Worm (Caenorhabditis elegans) whole organism, young adult: ENCODE data around the gene B0244.16.

Source experiments
- Y53F4B.3 ChIP-seq: fragments of 200-800 bp; sonication (Bioruptor generic); IDR thresholded peaks from 2 replicates; pipeline ENCODE4 v1.3.6; 2022; ENCODE audit warnings: missing genetic modification reagents, missing genetic modification characterization, missing compliant biosample characterization
- Y56A3A.18 ChIP-seq: fragments of 200-800 bp; sonication (Bioruptor generic); IDR thresholded peaks from 2 replicates; pipeline ENCODE4 v1.3.6; 2022; ENCODE audit warnings: missing genetic modification reagents, missing genetic modification characterization, missing compliant biosample characterization
- Y67H2A.10 ChIP-seq: fragments of 200-800 bp; sonication (Bioruptor generic); conservative IDR thresholded peaks from 2 replicates; pipeline ENCODE4 v1.3.6; 2022; ENCODE audit warnings: missing genetic modification reagents, missing genetic modification characterization, missing compliant biosample characterization
- let-607 ChIP-seq, 2 experiments: fragments of 200-800 bp in 1 of 2; sonication (Bioruptor generic) in 1 of 2; sonication (generic microtip) in 1 of 2; optimal IDR thresholded peaks; 2 replicates each; lab custom pipeline; 2016 to 2018; ENCODE audit warnings: mild to moderate bottlenecking in 2 of 2, missing compliant biosample characterization in 2 of 2, missing genetic modification characterization in 2 of 2, moderate library complexity in 2 of 2, missing genotype in 1 of 2
- nfya-1 ChIP-seq: sonication (generic microtip); optimal IDR thresholded peaks from 2 replicates; lab custom pipeline; 2017; ENCODE audit warnings: antibody characterized with exemption, missing compliant biosample characterization, missing genetic modification characterization, borderline replicate concordance; ENCODE audit not compliant: insufficient read depth
- repo-1 ChIP-seq: sonication (generic microtip); optimal IDR thresholded peaks from 2 replicates; lab custom pipeline; 2017; ENCODE audit warnings: mild to moderate bottlenecking, missing genetic modification characterization, missing compliant biosample characterization
- snpc-4 ChIP-seq, 5 experiments: fragments of 150-350 bp in 1 of 5; sonication (generic microtip) in 4 of 5; optimal IDR thresholded peaks; 2 replicates each; lab custom pipeline; 2014 to 2018; ENCODE audit warnings: missing genetic modification characterization in 5 of 5, missing biosample characterization in 3 of 5, antibody characterized with exemption in 2 of 5, mild to moderate bottlenecking in 2 of 5, missing compliant biosample characterization in 2 of 5, missing genotype in 2 of 5, moderate library complexity in 2 of 5, missing genetic modification reagents in 1 of 5
- tbp1 ChIP-seq: fragments of 200-800 bp; sonication (Bioruptor generic); optimal IDR thresholded peaks from 2 replicates; lab custom pipeline; 2018; ENCODE audit warnings: mild to moderate bottlenecking, missing genetic modification characterization, missing compliant biosample characterization

DNA sequence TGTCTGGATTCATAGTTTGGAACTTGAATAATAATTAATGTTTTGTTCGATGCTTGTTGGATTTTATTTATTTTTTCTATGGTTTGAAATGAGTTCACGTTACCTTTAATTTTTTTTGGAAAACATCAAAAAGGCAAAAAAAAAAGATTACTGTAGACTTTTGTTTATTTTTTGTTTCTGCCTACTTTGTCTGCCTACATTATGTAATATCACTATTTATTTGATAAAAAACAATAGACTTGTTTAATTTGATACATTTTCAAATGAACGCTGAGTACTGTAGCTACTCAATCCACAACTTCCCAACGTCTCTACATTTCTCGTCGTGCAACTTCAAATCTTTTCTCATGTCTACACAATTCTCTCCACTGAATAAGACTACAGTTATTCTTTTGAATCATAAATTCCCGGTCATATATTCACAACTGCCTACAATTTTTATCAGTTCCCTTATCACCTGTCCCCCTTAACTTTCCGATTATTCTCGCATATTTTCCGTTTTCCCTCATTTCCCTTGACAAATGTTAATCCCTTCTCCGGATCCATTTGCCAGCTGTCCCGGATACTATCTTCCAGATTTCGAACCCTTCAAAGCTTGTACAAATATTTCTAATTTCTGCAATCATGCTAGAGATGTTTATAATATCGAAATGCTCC, 9.7 kb upstream of the B0244.16 start, which contains the start of the genes B0244.9 and B0244.7:
- no peak for TF ChIP-seq let-607 (tag; optimal IDR thresholded peaks at IDR 0.05; lab: Kevin White, UChicago)
- TF ChIP-seq Y53F4B.3 (GFP tag; lab: Robert Waterston, UW): no peak
- TF ChIP-seq Y67H2A.10 (GFP tag; lab: Robert Waterston, UW): no peak
- no peak for TF ChIP-seq tbp1 (GFP tag; lab: Kevin White, UChicago)
- no peak for TF ChIP-seq repo-1 (tag; lab: Kevin White, UChicago)
- TF ChIP-seq nfya-1 (tag; lab: Kevin White, UChicago): no peak
- no peak for TF ChIP-seq Y56A3A.18
- no peak for TF ChIP-seq snpc-4 (GFP tag; optimal IDR thresholded peaks at IDR 0.05; lab: Kevin White, UChicago)
- TF ChIP-seq snpc-4 (tag; optimal IDR thresholded peaks at IDR 0.05; lab: Kevin White, UChicago): no peak
